Fruit fly (Drosophila melanogaster) whole organism: Measurements from ENCODE around the gene SrpRbeta.

Experiments used
- CG8478 ChIP-seq: fragments of >200 bp; optimal IDR thresholded peaks from 2 replicates; lab custom pipeline; 2018; ENCODE audit warnings: inconsistent platforms
- EcR ChIP-seq, 2 experiments: fragments of >200 bp; optimal IDR thresholded peaks; 2 replicates each; lab custom pipeline; 2017; ENCODE audit warnings: missing biosample characterization in 2 of 2, missing genetic modification characterization in 2 of 2, missing genetic modification reagents in 2 of 2
- pan ChIP-seq: fragments of >200 bp; optimal IDR thresholded peaks from 2 replicates; lab custom pipeline; 2017
- psq ChIP-seq: fragments of >200 bp; optimal IDR thresholded peaks from 2 replicates; lab custom pipeline; 2017
- usp ChIP-seq: fragments of >200 bp; optimal IDR thresholded peaks from 2 replicates; lab custom pipeline; 2017; ENCODE audit warnings: missing biosample characterization, missing genetic modification characterization, mixed read lengths

- no peak for TF ChIP-seq CG8478 (lab: Kevin White, UChicago)
- no peak for TF ChIP-seq psq (lab: Kevin White, UChicago)
- TF ChIP-seq pan, result no peak
- TF ChIP-seq EcR (GFP tag; optimal IDR thresholded peaks at IDR 0.05; lab: Kevin White, UChicago), result no peak
- no peak for TF ChIP-seq usp (GFP tag; lab: Kevin White, UChicago)
Measured at dm6 chr3L:8767876-8768275, 47.9 kb upstream of the SrpRbeta start.
